Worm (Caenorhabditis elegans) whole organism, L4/young adult: ENCODE measurements around the gene T08G5.3.
"Not testable (repeated sequence)": the region's sequence is repeated elsewhere in the genome, so short reads cannot be mapped to it uniquely, and the experiment has no call there.

Experiments
- W03F9.2 ChIP-seq: fragments of 150-350 bp; optimal IDR thresholded peaks from 2 replicates; lab custom pipeline; 2014; ENCODE audit warnings: missing biosample characterization, missing genetic modification characterization
- him-1 ChIP-seq: sonication (generic microtip); optimal IDR thresholded peaks from 2 replicates; lab custom pipeline; 2016; ENCODE audit warnings: missing genotype, missing genetic modification reagents, missing genetic modification characterization, missing compliant biosample characterization

DNA sequence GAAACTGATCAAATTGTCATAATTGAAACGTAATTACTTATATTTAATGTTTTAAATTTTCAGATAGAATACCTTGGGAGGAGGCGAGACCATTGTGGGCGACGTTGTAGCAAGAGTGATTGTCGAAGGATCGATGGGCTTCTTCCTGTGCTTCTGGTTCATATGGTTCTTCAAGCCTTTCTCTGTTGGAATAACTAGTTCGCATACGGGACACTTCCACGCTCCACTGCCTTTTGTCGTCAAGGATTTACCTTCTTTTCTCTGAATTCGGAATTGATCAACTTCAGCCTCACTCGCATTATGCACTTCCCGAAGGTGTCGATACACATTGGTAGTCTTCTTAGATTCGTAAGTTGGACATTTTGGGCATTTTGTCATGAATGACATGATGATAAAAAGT lies 22.0 kb upstream of the T08G5.3 start, which contains the start of gene F58D12.1:
- not testable (repeated sequence) for TF ChIP-seq W03F9.2; him-1 (tag; lab: Kevin White, UChicago)
